Fruit fly (Drosophila melanogaster) whole organism, embryonic: ENCODE data around the gene TyrRII.
A peak's percentile ranks its signal among the peaks of the same experiment; 100 is the strongest.

Source experiments
- BEAF-32 ChIP-seq: fragments of 200-800 bp; sonication (Bioruptor generic); optimal IDR thresholded peaks from 3 replicates; lab custom pipeline; 2017; ENCODE audit warnings: missing biosample characterization, missing genetic modification characterization, mild to moderate bottlenecking, moderate library complexity, missing genetic modification reagents
- CG12299 ChIP-seq: fragments of 200-800 bp; sonication (Bioruptor generic); optimal IDR thresholded peaks from 2 replicates; lab custom pipeline; 2018; ENCODE audit warnings: missing biosample characterization, mild to moderate bottlenecking, missing genetic modification characterization
- CG1233 ChIP-seq: fragments of 200-800 bp; sonication (Bioruptor generic); optimal IDR thresholded peaks from 4 replicates; lab custom pipeline; 2018; ENCODE audit warnings: missing biosample characterization, mild to moderate bottlenecking, missing genetic modification characterization
- CG13894 ChIP-seq: fragments of 200-800 bp; sonication (Bioruptor generic); optimal IDR thresholded peaks from 3 replicates; lab custom pipeline; 2018; ENCODE audit warnings: missing biosample characterization, mild to moderate bottlenecking, missing genetic modification characterization, moderate library complexity
- CG14050 ChIP-seq: fragments of 200-800 bp; sonication (Bioruptor generic); IDR thresholded peaks from 3 replicates; pipeline ENCODE4 v1.3.6; 2022; ENCODE audit warnings: missing biosample characterization, missing genetic modification characterization
- CG1647 ChIP-seq: fragments of 200-800 bp; sonication (Bioruptor generic); optimal IDR thresholded peaks from 3 replicates; lab custom pipeline; 2016; ENCODE audit warnings: missing biosample characterization, missing genetic modification characterization
- CG16813 ChIP-seq: fragments of 200-800 bp; sonication (Bioruptor generic); IDR thresholded peaks from 3 replicates; pipeline ENCODE4 v1.3.6; 2022; ENCODE audit warnings: missing biosample characterization, missing genetic modification characterization; ENCODE audit not compliant: partially characterized antibody
- CG18764 ChIP-seq: fragments of 200-800 bp; sonication (Bioruptor generic); optimal IDR thresholded peaks from 3 replicates; lab custom pipeline; 2016; ENCODE audit warnings: missing biosample characterization, missing genetic modification characterization
- CG2889 ChIP-seq: fragments of 200-800 bp; sonication (Bioruptor generic); IDR thresholded peaks from 3 replicates; pipeline ENCODE4 v1.3.6; 2022; ENCODE audit warnings: missing biosample characterization, missing genetic modification characterization
- CG30020 ChIP-seq: fragments of 200-800 bp; optimal IDR thresholded peaks from 2 replicates; lab custom pipeline; 2019; ENCODE audit warnings: missing biosample characterization, mild to moderate bottlenecking, missing genetic modification characterization, moderate library complexity
- CG3726 ChIP-seq: fragments of 200-800 bp; sonication (Bioruptor generic); IDR thresholded peaks from 3 replicates; pipeline ENCODE4, ENCODE4 v1.3.6; 2022; ENCODE audit warnings: missing biosample characterization, missing genetic modification characterization
- CG4820 ChIP-seq: fragments of 200-800 bp; sonication (Bioruptor generic); optimal IDR thresholded peaks from 3 replicates; lab custom pipeline; 2016; ENCODE audit warnings: missing biosample characterization, missing genetic modification characterization
- CG4854 ChIP-seq: fragments of 200-800 bp; sonication (Bioruptor generic); optimal IDR thresholded peaks from 2 replicates; lab custom pipeline; 2016; ENCODE audit warnings: missing biosample characterization, missing genetic modification characterization, inconsistent platforms
- CG6854 ChIP-seq: fragments of 200-800 bp; sonication (Bioruptor generic); optimal IDR thresholded peaks from 3 replicates; lab custom pipeline; 2017; ENCODE audit warnings: missing biosample characterization, mild to moderate bottlenecking, missing genetic modification characterization
- CG8478 ChIP-seq: fragments of >200 bp; optimal IDR thresholded peaks from 2 replicates; lab custom pipeline; 2018
- CG8924 ChIP-seq: fragments of 200-800 bp; optimal IDR thresholded peaks from 3 replicates; lab custom pipeline; 2019; ENCODE audit warnings: missing biosample characterization, mild to moderate bottlenecking, missing genetic modification characterization, moderate library complexity
- CG8944 ChIP-seq: fragments of 200-800 bp; sonication (Bioruptor generic); optimal IDR thresholded peaks from 3 replicates; lab custom pipeline; 2016; ENCODE audit warnings: missing biosample characterization, missing genetic modification characterization
- CkIIα-i1 ChIP-seq: fragments of 200-800 bp; sonication (Bioruptor generic); IDR thresholded peaks from 2 replicates; pipeline ENCODE4 v1.3.6; 2022; ENCODE audit warnings: missing biosample characterization, missing genetic modification characterization
- D ChIP-seq, 2 experiments: fragments of 200-800 bp in 1 of 2; fragments of >200 bp in 1 of 2; sonication (Bioruptor generic) in 1 of 2; optimal IDR thresholded peaks; 2 replicates in 1 of 2; 3 replicates in 1 of 2; lab custom pipeline; 2017; ENCODE audit warnings: mild to moderate bottlenecking in 1 of 2, missing biosample characterization in 1 of 2, missing genetic modification characterization in 1 of 2, missing genetic modification reagents in 1 of 2
- Dll ChIP-seq: fragments of 200-800 bp; sonication (Bioruptor generic); IDR thresholded peaks from 4 replicates; pipeline ENCODE4 v1.3.6; 2022; ENCODE audit warnings: missing biosample characterization, missing genetic modification characterization; ENCODE audit not compliant: partially characterized antibody
- Oli ChIP-seq: fragments of 200-800 bp; sonication (Bioruptor generic); optimal IDR thresholded peaks from 2 replicates; lab custom pipeline; 2018; ENCODE audit warnings: missing biosample characterization, mild to moderate bottlenecking, missing genetic modification characterization, moderate library complexity
- Sry-β ChIP-seq: fragments of 200-800 bp; sonication (Bioruptor generic); optimal IDR thresholded peaks from 2 replicates; lab custom pipeline; 2018; ENCODE audit warnings: missing biosample characterization, mild to moderate bottlenecking, missing genetic modification characterization, moderate library complexity
- Trl ChIP-seq, 3 experiments: fragments of >200 bp in 2 of 3; fragments of 200-800 bp in 1 of 3; sonication (Bioruptor generic) in 1 of 3; optimal IDR thresholded peaks; 2 replicates in 1 of 3; 3 replicates in 2 of 3; lab custom pipeline; 2016 to 2017; ENCODE audit warnings: missing biosample characterization in 1 of 3, missing genetic modification characterization in 1 of 3
- abd-A ChIP-seq: fragments of 200-800 bp; sonication (Bioruptor generic); optimal IDR thresholded peaks from 3 replicates; lab custom pipeline; 2019; ENCODE audit warnings: missing biosample characterization, mild to moderate bottlenecking, missing genetic modification characterization, moderate library complexity
- ac ChIP-seq: fragments of 200-800 bp; sonication (Bioruptor generic); optimal IDR thresholded peaks from 3 replicates; lab custom pipeline; 2017; ENCODE audit warnings: missing biosample characterization, mild to moderate bottlenecking, missing genetic modification characterization
- aop ChIP-seq: fragments of 200-800 bp; sonication (Bioruptor generic); IDR thresholded peaks from 2 replicates; pipeline ENCODE4 v1.3.6; 2022; ENCODE audit warnings: missing biosample characterization, missing genetic modification characterization
- cas ChIP-seq: fragments of 200-800 bp; sonication (Bioruptor generic); IDR thresholded peaks from 2 replicates; pipeline ENCODE4 v1.3.6; 2022; ENCODE audit warnings: missing biosample characterization, missing genetic modification characterization
- croc ChIP-seq: fragments of 200-800 bp; sonication (Bioruptor generic); conservative IDR thresholded peaks from 3 replicates; pipeline ENCODE4 v1.3.6; 2022; ENCODE audit warnings: missing biosample characterization, missing genetic modification characterization
- fd3F ChIP-seq: fragments of 200-800 bp; sonication (Bioruptor generic); optimal IDR thresholded peaks from 2 replicates; lab custom pipeline; 2018; ENCODE audit warnings: missing biosample characterization, mild to moderate bottlenecking, missing genetic modification characterization, moderate library complexity
- grn ChIP-seq: fragments of 200-800 bp; sonication (Bioruptor generic); optimal IDR thresholded peaks from 3 replicates; lab custom pipeline; 2017; ENCODE audit warnings: missing biosample characterization, missing genetic modification characterization
- gt ChIP-seq: fragments of 200-800 bp; sonication (Bioruptor generic); IDR thresholded peaks from 2 replicates; pipeline ENCODE4 v1.3.6; 2022; ENCODE audit warnings: missing biosample characterization, missing genetic modification characterization
- h ChIP-seq: fragments of >200 bp; optimal IDR thresholded peaks from 2 replicates; lab custom pipeline; 2017
- hbn ChIP-seq: fragments of 200-800 bp; sonication (Bioruptor generic); IDR thresholded peaks from 2 replicates; pipeline ENCODE4 v1.3.6; 2022; ENCODE audit warnings: missing biosample characterization, missing genetic modification characterization; ENCODE audit not compliant: partially characterized antibody
- kni ChIP-seq: fragments of 200-800 bp; sonication (Bioruptor generic); optimal IDR thresholded peaks from 3 replicates; lab custom pipeline; 2017; ENCODE audit warnings: mild to moderate bottlenecking, missing biosample characterization, missing genetic modification reagents, missing genetic modification characterization
- knrl ChIP-seq: fragments of 200-800 bp; sonication (Bioruptor generic); IDR thresholded peaks from 3 replicates; pipeline ENCODE4 v1.3.6; 2022; ENCODE audit warnings: missing biosample characterization, missing genetic modification characterization; ENCODE audit not compliant: partially characterized antibody
- prd ChIP-seq, 3 experiments: fragments of >200 bp in 2 of 3; fragments of 200-800 bp in 1 of 3; sonication (Bioruptor generic) in 1 of 3; optimal IDR thresholded peaks in 2 of 3; IDR thresholded peaks in 1 of 3; 2 replicates in 2 of 3; 3 replicates in 1 of 3; pipeline versions ENCODE4 v1.3.6 to Lab custom; 2017 to 2022; ENCODE audit warnings: missing biosample characterization in 1 of 3, missing genetic modification characterization in 1 of 3
- row ChIP-seq: fragments of 200-800 bp; sonication (Bioruptor generic); IDR thresholded peaks from 3 replicates; pipeline ENCODE4 v1.3.6; 2022; ENCODE audit warnings: missing biosample characterization, missing genetic modification characterization
- sens ChIP-seq: fragments of 200-800 bp; sonication (Bioruptor generic); peaks from one replicate; lab custom pipeline; 2016; ENCODE audit warnings: missing biosample characterization, missing genetic modification characterization
- sisA ChIP-seq: fragments of 200-800 bp; sonication (Bioruptor generic); IDR thresholded peaks from 2 replicates; pipeline ENCODE4 v1.3.6; 2022; ENCODE audit warnings: missing biosample characterization, missing genetic modification characterization
- sqz ChIP-seq: fragments of 200-800 bp; sonication (Bioruptor generic); optimal IDR thresholded peaks from 3 replicates; lab custom pipeline; 2018; ENCODE audit warnings: missing biosample characterization, mild to moderate bottlenecking, missing genetic modification characterization
- trem ChIP-seq: fragments of 200-800 bp; optimal IDR thresholded peaks from 3 replicates; lab custom pipeline; 2019; ENCODE audit warnings: missing biosample characterization, mild to moderate bottlenecking, missing genetic modification characterization, moderate library complexity
- vfl ChIP-seq: fragments of 200-800 bp; sonication (Bioruptor generic); optimal IDR thresholded peaks from 2 replicates; lab custom pipeline; 2016; ENCODE audit warnings: missing biosample characterization, missing genetic modification characterization
- vnd ChIP-seq: fragments of 200-800 bp; sonication (Bioruptor generic); IDR thresholded peaks from 3 replicates; pipeline ENCODE4 v1.3.6; 2022; ENCODE audit warnings: missing biosample characterization, missing genetic modification characterization; ENCODE audit not compliant: partially characterized antibody
- zen ChIP-seq: fragments of 200-800 bp; sonication (Bioruptor generic); optimal IDR thresholded peaks from 3 replicates; lab custom pipeline; 2018; ENCODE audit warnings: missing biosample characterization, mild to moderate bottlenecking, missing genetic modification characterization, moderate library complexity

TyrRII gene

dm6 chr3R:17709623-17710145 lies 26.7 kb upstream of the TyrRII start (continued):
- no peak for TF ChIP-seq sisA (GFP tag; lab: Robert Waterston, UW)
- TF ChIP-seq CG2889: no peak
- no peak for TF ChIP-seq cas (GFP tag; lab: Robert Waterston, UW)

dm6 chr3R:17710418-17710817 lies 26.0 kb upstream of the TyrRII start:
- TF ChIP-seq Sry-β (GFP tag; lab: Kevin White, UChicago): peak; percentile 83
- peak; percentile 2 for TF ChIP-seq CG8924 (tag; lab: Kevin White, UChicago)
- no peak for TF ChIP-seq CG4854 (GFP tag; lab: Kevin White, UChicago)
- peak; percentile 41 for TF ChIP-seq row
- TF ChIP-seq CG1233 (GFP tag; lab: Kevin White, UChicago): no peak
- TF ChIP-seq sens: peak; percentile 75
- TF ChIP-seq prd (optimal IDR thresholded peaks at IDR 0.05; lab: Kevin White, UChicago): no peak
- 0 out of 3 replicates have a peak, but pooled peaks have one; percentile 10 for TF ChIP-seq prd (GFP tag; IDR thresholded peaks at IDR 0.05; lab: Robert Waterston, UW)

- no peak for TF ChIP-seq CG4820
- peak; percentile 84 for TF ChIP-seq sqz
- no peak for TF ChIP-seq CG30020 (tag; lab: Kevin White, UChicago)
- TF ChIP-seq CG8478 (lab: Kevin White, UChicago): peak; percentile 7
- TF ChIP-seq ac: no peak
- no peak for TF ChIP-seq vnd (GFP tag; lab: Robert Waterston, UW)
- no peak for TF ChIP-seq trem (tag; lab: Kevin White, UChicago)
- no peak for TF ChIP-seq gt (GFP tag; lab: Robert Waterston, UW)
- no peak for TF ChIP-seq CG16813 (GFP tag; lab: Robert Waterston, UW)
- TF ChIP-seq CG8924 (tag; lab: Kevin White, UChicago): no peak
- TF ChIP-seq CG8944: no peak
- TF ChIP-seq Oli: no peak
- no peak for TF ChIP-seq knrl (GFP tag; lab: Robert Waterston, UW)
- no peak for TF ChIP-seq BEAF-32 (GFP tag; lab: Kevin White, UChicago)
- TF ChIP-seq Trl (optimal IDR thresholded peaks at IDR 0.05; lab: Kevin White, UChicago): no peak
- no peak for TF ChIP-seq Trl (GFP tag; optimal IDR thresholded peaks at IDR 0.05; lab: Kevin White, UChicago)
- TF ChIP-seq kni (GFP tag; lab: Kevin White, UChicago): peak; percentile 81
- no peak for TF ChIP-seq D (optimal IDR thresholded peaks at IDR 0.05; lab: Kevin White, UChicago)
- TF ChIP-seq D (GFP tag; optimal IDR thresholded peaks at IDR 0.05; lab: Kevin White, UChicago): no peak
- no peak for TF ChIP-seq CG14050 (GFP tag; lab: Robert Waterston, UW)
- no peak for TF ChIP-seq grn
- no peak for TF ChIP-seq hbn (GFP tag; lab: Robert Waterston, UW)
- TF ChIP-seq croc (GFP tag; lab: Robert Waterston, UW): no peak
- TF ChIP-seq Sry-β (GFP tag; lab: Kevin White, UChicago): no peak
- TF ChIP-seq aop (GFP tag; lab: Robert Waterston, UW): no peak
- TF ChIP-seq fd3F (GFP tag; lab: Kevin White, UChicago): no peak
- TF ChIP-seq Dll: no peak
- TF ChIP-seq CG6854 (GFP tag; lab: Kevin White, UChicago): no peak
- peak; percentile 89 for TF ChIP-seq abd-A (tag; lab: Kevin White, UChicago)
- TF ChIP-seq CG13894 (tag; lab: Kevin White, UChicago): peak; percentile 42
- TF ChIP-seq zen (tag; lab: Kevin White, UChicago): no peak
- no peak for TF ChIP-seq CG12299 (tag; lab: Kevin White, UChicago)
- no peak for TF ChIP-seq CG3726
- no peak for TF ChIP-seq CG1647 (GFP tag; lab: Kevin White, UChicago)
- TF ChIP-seq h (lab: Kevin White, UChicago): no peak
- no peak for TF ChIP-seq CG18764 (GFP tag; lab: Kevin White, UChicago)
- TF ChIP-seq vfl (GFP tag; lab: Kevin White, UChicago): no peak
- no peak for TF ChIP-seq CkIIα-i1 (GFP tag; lab: Robert Waterston, UW)
Observed at dm6 chr3R:17710900-17711645, 25.3 kb upstream of the TyrRII start.
